Fruit fly (Drosophila melanogaster): ENCODE measurements around the gene m.

The m gene

dm6 chrX:11714529-11715262 is 39.4 kb upstream of the m start (continued):
- TF ChIP-seq NFAT (GFP tag; IDR thresholded peaks at IDR 0.05) = peak; percentile 62; the same call in 1 of the 2 replicates
- no peak for TF ChIP-seq CG1647 (GFP tag; optimal IDR thresholded peaks at IDR 0.05)
- peak; percentile 30 for TF ChIP-seq unc-4 (GFP tag; IDR thresholded peaks at IDR 0.05; ENCODE audit: partially characterized antibody)
- no peak for TF ChIP-seq en (GFP tag; optimal IDR thresholded peaks at IDR 0.05)
- 0 out of 2 replicates have a peak, but pooled peaks have one; percentile 21 for TF ChIP-seq peb (GFP tag; IDR thresholded peaks at IDR 0.05)
- peak; percentile 60 for TF ChIP-seq Abd-B (GFP tag; optimal IDR thresholded peaks at IDR 0.05)
- TF ChIP-seq CG9609 (GFP tag; optimal IDR thresholded peaks at IDR 0.05) = peak; percentile 59
- peak; percentile 66 for TF ChIP-seq CG7556 (GFP tag; optimal IDR thresholded peaks at IDR 0.05)
- TF ChIP-seq eve (GFP tag; optimal IDR thresholded peaks at IDR 0.05) = no peak
- peak; percentile 35; the same call in 1 of the 2 replicates for TF ChIP-seq bbx (GFP tag; IDR thresholded peaks at IDR 0.05; ENCODE audit: partially characterized antibody)
- TF ChIP-seq grau (tag; optimal IDR thresholded peaks at IDR 0.05) = peak; percentile 73
- TF ChIP-seq Optix (GFP tag; IDR thresholded peaks at IDR 0.05) = peak; percentile 62; the same call in 2 of the 3 replicates
- no peak for TF ChIP-seq GATAe (GFP tag; conservative IDR thresholded peaks at IDR 0.05)
- peak; percentile 31 for TF ChIP-seq CG34376 (GFP tag; optimal IDR thresholded peaks at IDR 0.05)
- TF ChIP-seq Side (GFP tag; optimal IDR thresholded peaks at IDR 0.05) = no peak
- 0 out of 3 replicates have a peak, but pooled peaks have one; percentile 20 for TF ChIP-seq croc (GFP tag; conservative IDR thresholded peaks at IDR 0.05)
- TF ChIP-seq Doc3 (GFP tag; IDR thresholded peaks at IDR 0.05; ENCODE audit: partially characterized antibody) = no peak
- no peak for TF ChIP-seq CrebB (tag; optimal IDR thresholded peaks at IDR 0.05)
- TF ChIP-seq CG7987 (GFP tag; optimal IDR thresholded peaks at IDR 0.05) = peak; percentile 78
- TF ChIP-seq chinmo (GFP tag; IDR thresholded peaks at IDR 0.05; ENCODE audit: partially characterized antibody) = 0 out of 4 replicates have a peak, but pooled peaks have one; percentile 65
- peak; percentile 9 for TF ChIP-seq Camta (GFP tag; optimal IDR thresholded peaks at IDR 0.05)
- TF ChIP-seq Lpt (GFP tag; optimal IDR thresholded peaks at IDR 0.05) = no peak
- TF ChIP-seq kni (GFP tag; optimal IDR thresholded peaks at IDR 0.05) = peak; percentile 83
- no peak for TF ChIP-seq CG1602 (GFP tag; optimal IDR thresholded peaks at IDR 0.05)
- peak; percentile 37 for TF ChIP-seq MESR4 (GFP tag; optimal IDR thresholded peaks at IDR 0.05)
- TF ChIP-seq oc (tag; optimal IDR thresholded peaks at IDR 0.05) = peak; percentile 53
- peak; percentile 60 for TF ChIP-seq phol (tag; optimal IDR thresholded peaks at IDR 0.05)
- peak; percentile 3 for TF ChIP-seq Neu2 (GFP tag; optimal IDR thresholded peaks at IDR 0.05; ENCODE audit: borderline replicate concordance)
- TF ChIP-seq CG31224 (GFP tag; IDR thresholded peaks at IDR 0.05) = peak; percentile 62
- peak; percentile 57 for TF ChIP-seq ara (GFP tag; IDR thresholded peaks at IDR 0.05)
- TF ChIP-seq sisA (GFP tag; IDR thresholded peaks at IDR 0.05) = peak; percentile 73
- no peak for TF ChIP-seq sc (optimal IDR thresholded peaks at IDR 0.05)
- peak; percentile 33 for TF ChIP-seq sc (GFP tag; optimal IDR thresholded peaks at IDR 0.05)
- no peak for TF ChIP-seq CG15479 (GFP tag; optimal IDR thresholded peaks at IDR 0.05)
- TF ChIP-seq Asciz (GFP tag; optimal IDR thresholded peaks at IDR 0.05) = no peak
- TF ChIP-seq CG17361 (GFP tag; IDR thresholded peaks at IDR 0.05) = peak; percentile 75; the same call in 2 of the 3 replicates
- peak in 1 of 2 experiments; percentile 79 for TF ChIP-seq insv (GFP tag; optimal IDR thresholded peaks at IDR 0.05)
- peak; percentile 51 for TF ChIP-seq gsb-n (tag; optimal IDR thresholded peaks at IDR 0.05)
- no peak for TF ChIP-seq CG14965 (GFP tag; optimal IDR thresholded peaks at IDR 0.05; ENCODE audit: borderline replicate concordance)
- peak; percentile 67 for TF ChIP-seq Dek (tag; optimal IDR thresholded peaks at IDR 0.05)
- TF ChIP-seq fu2 (GFP tag; optimal IDR thresholded peaks at IDR 0.05) = peak; percentile 72
- no peak for TF ChIP-seq MTF-1 (GFP tag; optimal IDR thresholded peaks at IDR 0.05; ENCODE audit: borderline replicate concordance)
- peak; percentile 45; the same call in 1 of the 3 replicates for TF ChIP-seq knrl (GFP tag; IDR thresholded peaks at IDR 0.05; ENCODE audit: partially characterized antibody)
- TF ChIP-seq br (optimal IDR thresholded peaks at IDR 0.05) = no peak
- peak; percentile 86 for TF ChIP-seq lab (GFP tag; optimal IDR thresholded peaks at IDR 0.05)
- TF ChIP-seq Ravus (GFP tag; IDR thresholded peaks at IDR 0.05) = no peak
- peak; percentile 46 for TF ChIP-seq fd3F (GFP tag; optimal IDR thresholded peaks at IDR 0.05)
- no peak for TF ChIP-seq CG2116 (GFP tag; optimal IDR thresholded peaks at IDR 0.05)
